Fruit fly (Drosophila melanogaster) Kc167 (cell line): Measurements from ENCODE around the gene sgg.

ENCODE experiments used
- Myc ChIP-seq: fragments of >200 bp; optimal IDR thresholded peaks from 2 replicates; lab custom pipeline; 2017; ENCODE audit warnings: missing external identifiers
- Sin3A ChIP-seq: fragments of >200 bp; optimal IDR thresholded peaks from 2 replicates; lab custom pipeline; 2018; ENCODE audit warnings: missing external identifiers
- psq ChIP-seq: fragments of >200 bp; optimal IDR thresholded peaks from 2 replicates; lab custom pipeline; 2017; ENCODE audit warnings: missing external identifiers
- ttk ChIP-seq: sonication (Bioruptor generic); optimal IDR thresholded peaks from 2 replicates; lab custom pipeline; 2017; ENCODE audit warnings: missing external identifiers

DNA sequence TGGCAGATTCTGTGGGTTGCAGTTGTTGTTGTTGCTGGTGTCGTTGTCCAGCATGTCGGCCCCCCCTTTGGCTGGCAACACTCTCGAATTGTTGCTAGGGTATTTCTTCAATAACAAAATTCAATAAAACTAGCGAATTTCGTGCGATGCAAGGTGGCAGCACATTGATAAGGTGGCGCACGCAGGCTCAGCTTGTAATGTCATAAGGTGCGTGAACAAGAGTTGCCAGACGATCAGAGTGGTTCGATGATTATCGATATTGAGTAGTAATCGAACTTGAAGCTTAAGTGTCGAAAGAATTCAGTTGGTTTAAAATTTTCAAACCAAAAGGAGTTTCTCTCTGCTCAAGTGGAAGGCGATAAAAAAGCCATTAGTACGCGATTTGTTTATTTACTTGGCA, 86.4 kb downstream of the sgg start, which contains the start of gene CG2701:
- TF ChIP-seq Myc (lab: Kevin White, UChicago) (no peak), psq (lab: Kevin White, UChicago) (no peak), Sin3A (lab: Kevin White, UChicago) (no peak), ttk (lab: Kevin White, UChicago) (no peak)
